Worm (Caenorhabditis elegans) whole organism, late embryonic: ENCODE data around the gene F46F5.8.

ENCODE experiments used
- C08G9.2 ChIP-seq: sonication (generic microtip); optimal IDR thresholded peaks from 2 replicates; lab custom pipeline; 2016; ENCODE audit warnings: mild to moderate bottlenecking, missing genetic modification characterization, moderate library complexity, missing compliant biosample characterization
- Y22D7AL.16 ChIP-seq: sonication (generic microtip); optimal IDR thresholded peaks from 2 replicates; lab custom pipeline; 2016; ENCODE audit warnings: missing genetic modification characterization, missing compliant biosample characterization
- ama-1 ChIP-seq: fragments of 150-350 bp; optimal IDR thresholded peaks from 2 replicates; lab custom pipeline; 2014
- ceh-14 ChIP-seq: sonication (generic microtip); optimal IDR thresholded peaks from 2 replicates; lab custom pipeline; 2016; ENCODE audit warnings: missing genotype, missing genetic modification characterization, missing compliant biosample characterization
- ceh-18 ChIP-seq: sonication (generic microtip); optimal IDR thresholded peaks from 2 replicates; lab custom pipeline; 2016; ENCODE audit warnings: missing genetic modification characterization, missing compliant biosample characterization
- ceh-19 ChIP-seq: fragments of 200-800 bp; sonication (Bioruptor generic); optimal IDR thresholded peaks from 2 replicates; lab custom pipeline; 2018; ENCODE audit warnings: mild to moderate bottlenecking, missing genetic modification characterization, missing compliant biosample characterization
- ceh-2 ChIP-seq: sonication (generic microtip); optimal IDR thresholded peaks from 2 replicates; lab custom pipeline; 2016; ENCODE audit warnings: missing genotype, missing genetic modification characterization, missing compliant biosample characterization
- ceh-30 ChIP-seq: fragments of 150-350 bp; optimal IDR thresholded peaks from 2 replicates; lab custom pipeline; 2014; ENCODE audit warnings: missing biosample characterization, missing genetic modification characterization
- ceh-31 ChIP-seq: sonication (generic microtip); optimal IDR thresholded peaks from 2 replicates; lab custom pipeline; 2016; ENCODE audit warnings: missing genetic modification characterization, missing compliant biosample characterization
- ceh-45 ChIP-seq: fragments of 200-800 bp; sonication (Bioruptor generic); IDR thresholded peaks from 2 replicates; pipeline ENCODE4 v1.3.6; 2022; ENCODE audit warnings: missing genetic modification reagents, missing genetic modification characterization, missing compliant biosample characterization
- ceh-6 ChIP-seq: fragments of 200-800 bp; sonication (Bioruptor generic); optimal IDR thresholded peaks from 2 replicates; lab custom pipeline; 2018; ENCODE audit warnings: mild to moderate bottlenecking, missing genetic modification characterization, missing compliant biosample characterization
- che-1 ChIP-seq: sonication (generic microtip); optimal IDR thresholded peaks from 2 replicates; lab custom pipeline; 2016; ENCODE audit warnings: mild to moderate bottlenecking, missing genetic modification characterization, missing compliant biosample characterization
- dve-1 ChIP-seq: sonication (generic microtip); optimal IDR thresholded peaks from 2 replicates; lab custom pipeline; 2017; ENCODE audit warnings: antibody characterized with exemption, mild to moderate bottlenecking, missing genetic modification characterization, missing compliant biosample characterization
- elt-2 ChIP-seq: sonication (generic microtip); optimal IDR thresholded peaks from 2 replicates; lab custom pipeline; 2016; ENCODE audit warnings: missing genetic modification reagents, missing genetic modification characterization, missing compliant biosample characterization
- elt-4 ChIP-seq: sonication (generic microtip); optimal IDR thresholded peaks from 2 replicates; lab custom pipeline; 2016; ENCODE audit warnings: missing genetic modification characterization, missing compliant biosample characterization
- fkh-10 ChIP-seq: fragments of 150-350 bp; optimal IDR thresholded peaks from 2 replicates; lab custom pipeline; 2014; ENCODE audit warnings: missing biosample characterization, missing genetic modification reagents, missing genetic modification characterization
- fkh-6 ChIP-seq: sonication (generic microtip); optimal IDR thresholded peaks from 2 replicates; lab custom pipeline; 2016; ENCODE audit warnings: missing genetic modification characterization, missing compliant biosample characterization
- gmeb-2 ChIP-seq: sonication (generic microtip); optimal IDR thresholded peaks from 2 replicates; lab custom pipeline; 2016; ENCODE audit warnings: missing genetic modification characterization, inconsistent platforms, missing compliant biosample characterization
- hlh-30 ChIP-seq: sonication (generic microtip); optimal IDR thresholded peaks from 2 replicates; lab custom pipeline; 2017; ENCODE audit warnings: antibody characterized with exemption, missing genetic modification characterization, missing compliant biosample characterization; ENCODE audit not compliant: insufficient read depth
- hlh-6 ChIP-seq: sonication (generic microtip); optimal IDR thresholded peaks from 2 replicates; lab custom pipeline; 2016; ENCODE audit warnings: missing genotype, missing genetic modification characterization, missing compliant biosample characterization
- hlh-8 ChIP-seq: sonication (generic microtip); optimal IDR thresholded peaks from 2 replicates; lab custom pipeline; 2016; ENCODE audit warnings: missing genotype, missing genetic modification characterization, missing compliant biosample characterization
- madf-2 ChIP-seq: sonication (generic microtip); optimal IDR thresholded peaks from 2 replicates; lab custom pipeline; 2017; ENCODE audit warnings: missing genetic modification characterization, missing compliant biosample characterization
- nfya-1 ChIP-seq: sonication (generic microtip); optimal IDR thresholded peaks from 2 replicates; lab custom pipeline; 2017; ENCODE audit warnings: missing genetic modification characterization, mild to moderate bottlenecking, missing compliant biosample characterization, antibody characterized with exemption, moderate library complexity
- nhr-11 ChIP-seq: fragments of 150-350 bp; optimal IDR thresholded peaks from 2 replicates; lab custom pipeline; 2014; ENCODE audit warnings: missing biosample characterization, missing genetic modification characterization
- odd-2 ChIP-seq: sonication (generic microtip); optimal IDR thresholded peaks from 2 replicates; lab custom pipeline; 2017; ENCODE audit warnings: antibody characterized with exemption, mild to moderate bottlenecking, missing genetic modification characterization, missing compliant biosample characterization
- pat-9 ChIP-seq: fragments of 200-800 bp; sonication (Bioruptor generic); optimal IDR thresholded peaks from 2 replicates; lab custom pipeline; 2018; ENCODE audit warnings: mild to moderate bottlenecking, missing genetic modification characterization, moderate library complexity, missing compliant biosample characterization
- pax-1 ChIP-seq: fragments of 150-350 bp; optimal IDR thresholded peaks from 2 replicates; lab custom pipeline; 2014; ENCODE audit warnings: missing biosample characterization, missing genetic modification characterization
- pha-2 ChIP-seq: sonication (generic microtip); optimal IDR thresholded peaks from 2 replicates; lab custom pipeline; 2017; ENCODE audit warnings: mild to moderate bottlenecking, missing genetic modification characterization, missing compliant biosample characterization
- pqm-1 ChIP-seq: sonication (generic microtip); optimal IDR thresholded peaks from 2 replicates; lab custom pipeline; 2016; ENCODE audit warnings: missing genetic modification characterization, missing compliant biosample characterization
- ref-2 ChIP-seq: sonication (generic microtip); optimal IDR thresholded peaks from 2 replicates; lab custom pipeline; 2016; ENCODE audit warnings: missing genetic modification characterization, missing compliant biosample characterization
- sdc-2 ChIP-seq: sonication (generic microtip); optimal IDR thresholded peaks from 2 replicates; lab custom pipeline; 2016; ENCODE audit warnings: missing genotype, missing genetic modification characterization, missing compliant biosample characterization
- sox-2 ChIP-seq: fragments of 200-800 bp; sonication (Bioruptor generic); IDR thresholded peaks from 2 replicates; pipeline ENCODE4 v1.3.6; 2022; ENCODE audit warnings: missing genetic modification reagents, missing genetic modification characterization, missing compliant biosample characterization
- tbx-2 ChIP-seq: sonication (generic microtip); optimal IDR thresholded peaks from 2 replicates; lab custom pipeline; 2016; ENCODE audit warnings: missing genetic modification characterization, missing compliant biosample characterization
- ttx-3 ChIP-seq: sonication (generic microtip); optimal IDR thresholded peaks from 2 replicates; lab custom pipeline; 2016; ENCODE audit warnings: missing genetic modification reagents, missing genetic modification characterization, missing compliant biosample characterization
- unc-3 ChIP-seq, 2 experiments: fragments of 200-800 bp in 1 of 2; sonication (Bioruptor generic) in 1 of 2; sonication (generic microtip) in 1 of 2; conservative IDR thresholded peaks in 1 of 2; optimal IDR thresholded peaks in 1 of 2; 2 replicates each; pipeline versions ENCODE4 v1.3.6 to Lab custom; 2016 to 2022; ENCODE audit warnings: missing compliant biosample characterization in 2 of 2, missing genetic modification characterization in 2 of 2, missing genetic modification reagents in 1 of 2
- unc-42 ChIP-seq: sonication (generic microtip); optimal IDR thresholded peaks from 2 replicates; lab custom pipeline; 2016; ENCODE audit warnings: missing genotype, missing genetic modification characterization, missing compliant biosample characterization
- unc-86 ChIP-seq: sonication (generic microtip); optimal IDR thresholded peaks from 2 replicates; lab custom pipeline; 2016; ENCODE audit warnings: missing genetic modification characterization, missing compliant biosample characterization
- zip-5 ChIP-seq: sonication (generic microtip); optimal IDR thresholded peaks from 2 replicates; lab custom pipeline; 2016; ENCODE audit warnings: missing genetic modification characterization, missing compliant biosample characterization
- ztf-16 ChIP-seq: sonication (generic microtip); optimal IDR thresholded peaks from 2 replicates; lab custom pipeline; 2017; ENCODE audit warnings: missing genetic modification characterization, missing compliant biosample characterization

Gene F46F5.8

ce11 chrII:814737-815136, 6.7 kb downstream of the F46F5.8 start, which contains the start of gene msrp-3:
Gene msrp-3 (minus strand): TSS chrII:814837.
- TF ChIP-seq ztf-16 (tag; lab: Kevin White, UChicago), result no peak
- TF ChIP-seq hlh-30 (tag; lab: Kevin White, UChicago), result no peak
- no peak for TF ChIP-seq ceh-18 (tag; lab: Kevin White, UChicago)

- TF ChIP-seq unc-86 (tag; lab: Kevin White, UChicago) (no peak), ama-1 (no peak)
- TF ChIP-seq, all 69 proteins: peak for 0
Observed at ce11 chrII:812917-813316, 8.5 kb downstream of the F46F5.8 start, which contains the start of gene F46F5.5. Gene F46F5.5 (minus strand): TSS chrII:813017.

DNA sequence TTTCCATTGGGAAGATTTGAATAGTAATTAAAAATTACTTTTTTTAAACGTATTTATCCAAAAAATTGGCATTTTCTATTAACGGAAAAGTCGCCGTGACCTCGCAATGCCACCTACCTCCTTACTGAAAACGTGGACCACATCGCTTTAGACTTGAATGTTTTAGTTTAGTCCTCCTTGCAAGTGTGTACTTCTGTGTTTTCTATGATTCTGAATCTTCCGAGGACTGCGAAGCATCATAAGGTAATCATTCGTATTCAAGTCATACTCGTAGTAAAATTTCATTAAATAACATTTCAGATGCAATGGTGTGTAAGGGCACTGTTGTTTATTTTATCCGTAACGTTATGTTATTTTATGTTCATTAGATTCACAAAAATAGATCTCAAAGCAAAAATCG, 13.0 kb downstream of the F46F5.8 start, which contains the start of gene F46F5.11:
TSS of gene F46F5.11 (plus strand) at position 301 of the 400 bp plus-strand sequence.
- TF ChIP-seq madf-2 (no peak), zip-5 (tag; lab: Kevin White, UChicago) (no peak), hlh-8 (tag; lab: Kevin White, UChicago) (no peak), hlh-6 (tag; lab: Kevin White, UChicago) (no peak), ceh-14 (tag; lab: Kevin White, UChicago) (no peak), fkh-10 (no peak), ref-2 (tag; lab: Kevin White, UChicago) (no peak), pat-9 (no peak), fkh-6 (no peak), ceh-6 (GFP tag; lab: Kevin White, UChicago) (no peak), odd-2 (no peak), unc-86 (tag; lab: Kevin White, UChicago) (no peak), pha-2 (tag; lab: Kevin White, UChicago) (no peak), ceh-30 (tag; lab: Kevin White, UChicago) (no peak), ceh-2 (no peak), elt-4 (tag; lab: Kevin White, UChicago) (no peak), nhr-11 (no peak), gmeb-2 (tag; lab: Kevin White, UChicago) (no peak)

- TF ChIP-seq ceh-19 (GFP tag; lab: Kevin White, UChicago), result no peak
- no peak for TF ChIP-seq Y22D7AL.16 (tag; lab: Kevin White, UChicago)
- no peak for TF ChIP-seq tbx-2 (tag; lab: Kevin White, UChicago)
- no peak for TF ChIP-seq ref-2 (tag; lab: Kevin White, UChicago)
- TF ChIP-seq ceh-45 (GFP tag; lab: Robert Waterston, UW), result no peak
- TF ChIP-seq, all 69 proteins: peak for 0
Observed at ce11 chrII:803009-803408, 18.4 kb downstream of the F46F5.8 start, which contains the start of gene F46F5.13. Gene F46F5.13 (plus strand): TSS chrII:803309.

ce11 chrII:799700-800099, 21.7 kb downstream of the F46F5.8 start, which contains the start of gene F46F5.14:
Gene F46F5.14 (plus strand): TSS chrII:800000.
- TF ChIP-seq pqm-1 (tag; lab: Kevin White, UChicago), result no peak
- TF ChIP-seq pax-1 (tag; lab: Kevin White, UChicago), result no peak
- no peak for TF ChIP-seq pat-9
- no peak for TF ChIP-seq nfya-1 (tag; lab: Kevin White, UChicago)
- TF ChIP-seq elt-2 (tag; lab: Kevin White, UChicago), result no peak
- no peak for TF ChIP-seq sox-2
- TF ChIP-seq dve-1, result no peak
- TF ChIP-seq ceh-30 (tag; lab: Kevin White, UChicago), result no peak
- TF ChIP-seq ttx-3 (tag; lab: Kevin White, UChicago), result no peak
- no peak for TF ChIP-seq che-1 (tag; lab: Kevin White, UChicago)
- TF ChIP-seq nhr-11, result no peak
- TF ChIP-seq unc-42 (tag; lab: Kevin White, UChicago), result no peak
- no peak for TF ChIP-seq hlh-6 (tag; lab: Kevin White, UChicago)
- TF ChIP-seq unc-3 (GFP tag; conservative IDR thresholded peaks at IDR 0.05; lab: Robert Waterston, UW), result no peak
- TF ChIP-seq unc-3 (tag; optimal IDR thresholded peaks at IDR 0.05; lab: Kevin White, UChicago), result no peak
- no peak for TF ChIP-seq ceh-31 (tag; lab: Kevin White, UChicago)
- TF ChIP-seq sdc-2 (tag; lab: Kevin White, UChicago), result no peak
- TF ChIP-seq C08G9.2, result no peak
